Fruit fly (Drosophila melanogaster) whole organism, embryonic: ENCODE results near the gene srp.

ENCODE experiments used
- BEAF-32 ChIP-seq: fragments of 200-800 bp; sonication (Bioruptor generic); optimal IDR thresholded peaks from 3 replicates; lab custom pipeline; 2017; ENCODE audit warnings: missing biosample characterization, missing genetic modification characterization, mild to moderate bottlenecking, moderate library complexity, missing genetic modification reagents
- Blimp-1 ChIP-seq: fragments of 200-800 bp; sonication (Bioruptor generic); optimal IDR thresholded peaks from 3 replicates; lab custom pipeline; 2018; ENCODE audit warnings: missing biosample characterization, missing genetic modification characterization, mild to moderate bottlenecking, moderate library complexity, missing genetic modification reagents
- BtbVII ChIP-seq: fragments of 200-800 bp; sonication (Bioruptor generic); optimal IDR thresholded peaks from 3 replicates; lab custom pipeline; 2017; ENCODE audit warnings: missing biosample characterization, mild to moderate bottlenecking, missing genetic modification characterization
- CG10209 ChIP-seq: fragments of 200-800 bp; sonication (Bioruptor generic); optimal IDR thresholded peaks from 3 replicates; lab custom pipeline; 2017; ENCODE audit warnings: missing biosample characterization, mild to moderate bottlenecking, missing genetic modification characterization, missing genetic modification reagents
- CG12219 ChIP-seq: fragments of 200-800 bp; sonication (Bioruptor generic); optimal IDR thresholded peaks from 3 replicates; lab custom pipeline; 2018; ENCODE audit warnings: missing biosample characterization, mild to moderate bottlenecking, missing genetic modification characterization
- CG12659 ChIP-seq: fragments of 200-800 bp; sonication (Bioruptor generic); optimal IDR thresholded peaks from 3 replicates; lab custom pipeline; 2017; ENCODE audit warnings: mild to moderate bottlenecking, missing biosample characterization, missing genetic modification reagents, missing genetic modification characterization
- CG17802 ChIP-seq: fragments of 200-800 bp; sonication (Bioruptor generic); optimal IDR thresholded peaks from 2 replicates; lab custom pipeline; 2018; ENCODE audit warnings: missing biosample characterization, mild to moderate bottlenecking, missing genetic modification characterization, moderate library complexity
- CG17912 ChIP-seq: fragments of 200-800 bp; sonication (Bioruptor generic); optimal IDR thresholded peaks from 2 replicates; lab custom pipeline; 2018; ENCODE audit warnings: missing biosample characterization, mild to moderate bottlenecking, missing genetic modification characterization
- CG18011 ChIP-seq: fragments of 200-800 bp; sonication (Bioruptor generic); optimal IDR thresholded peaks from 2 replicates; lab custom pipeline; 2017; ENCODE audit warnings: missing biosample characterization, missing genetic modification characterization, mild to moderate bottlenecking, moderate library complexity, missing genotype
- CG1832 ChIP-seq: fragments of 200-800 bp; sonication (Bioruptor generic); optimal IDR thresholded peaks from 2 replicates; lab custom pipeline; 2017; ENCODE audit warnings: missing biosample characterization, mild to moderate bottlenecking, missing genetic modification characterization, inconsistent platforms
- CG18764 ChIP-seq: fragments of 200-800 bp; sonication (Bioruptor generic); optimal IDR thresholded peaks from 3 replicates; lab custom pipeline; 2016; ENCODE audit warnings: missing biosample characterization, missing genetic modification characterization
- CG32772 ChIP-seq: fragments of 200-800 bp; sonication (Bioruptor generic); IDR thresholded peaks from 2 replicates; pipeline ENCODE4 v1.3.6; 2022; ENCODE audit warnings: missing biosample characterization, missing genetic modification characterization
- CG3838 ChIP-seq: fragments of 200-800 bp; sonication (Bioruptor generic); optimal IDR thresholded peaks from 3 replicates; lab custom pipeline; 2016; ENCODE audit warnings: missing biosample characterization, missing genetic modification characterization
- CG3995 ChIP-seq: fragments of 200-800 bp; sonication (Bioruptor generic); optimal IDR thresholded peaks from 3 replicates; lab custom pipeline; 2016; ENCODE audit warnings: missing biosample characterization, missing genetic modification characterization
- CG4424 ChIP-seq: fragments of 200-800 bp; sonication (Bioruptor generic); optimal IDR thresholded peaks from 3 replicates; lab custom pipeline; 2016; ENCODE audit warnings: missing biosample characterization, missing genetic modification characterization
- CG6689 ChIP-seq: fragments of 200-800 bp; sonication (Bioruptor generic); IDR thresholded peaks from 2 replicates; pipeline ENCODE4 v1.3.6; 2022; ENCODE audit warnings: missing biosample characterization, missing genetic modification characterization
- CG6765 ChIP-seq: fragments of 200-800 bp; sonication (Bioruptor generic); optimal IDR thresholded peaks from 3 replicates; lab custom pipeline; 2017; ENCODE audit warnings: missing biosample characterization, mild to moderate bottlenecking, missing genetic modification characterization
- CG7357 ChIP-seq: fragments of 200-800 bp; sonication (Bioruptor generic); IDR thresholded peaks from 3 replicates; pipeline ENCODE4 v1.3.6; 2022; ENCODE audit warnings: missing biosample characterization, missing genetic modification characterization
- CG8089 ChIP-seq: fragments of 200-800 bp; sonication (Bioruptor generic); optimal IDR thresholded peaks from 3 replicates; lab custom pipeline; 2016; ENCODE audit warnings: missing biosample characterization, missing genetic modification characterization
- CG9797 ChIP-seq: fragments of 200-800 bp; sonication (Bioruptor generic); optimal IDR thresholded peaks from 3 replicates; lab custom pipeline; 2018; ENCODE audit warnings: missing biosample characterization, mild to moderate bottlenecking, missing genetic modification characterization
- CG9876 ChIP-seq: fragments of 200-800 bp; sonication (Bioruptor generic); optimal IDR thresholded peaks from 2 replicates; lab custom pipeline; 2016; ENCODE audit warnings: missing biosample characterization, missing genetic modification characterization
- CTCF ChIP-seq: fragments of 200-800 bp; sonication (Bioruptor generic); optimal IDR thresholded peaks from 2 replicates; lab custom pipeline; 2017; ENCODE audit warnings: missing biosample characterization, mild to moderate bottlenecking, missing genetic modification characterization, moderate library complexity
- CoRest ChIP-seq: fragments of 200-800 bp; sonication (Bioruptor generic); optimal IDR thresholded peaks from 3 replicates; lab custom pipeline; 2018; ENCODE audit warnings: missing biosample characterization, mild to moderate bottlenecking, missing genetic modification characterization, moderate library complexity
- Dek ChIP-seq: fragments of 200-800 bp; sonication (Bioruptor generic); optimal IDR thresholded peaks from 3 replicates; lab custom pipeline; 2019; ENCODE audit warnings: missing biosample characterization, mild to moderate bottlenecking, missing genetic modification characterization, moderate library complexity
- Neu2 ChIP-seq: fragments of 200-800 bp; sonication (Bioruptor generic); optimal IDR thresholded peaks from 3 replicates; lab custom pipeline; 2016; ENCODE audit warnings: missing biosample characterization, missing genetic modification characterization, borderline replicate concordance
- Oli ChIP-seq: fragments of 200-800 bp; sonication (Bioruptor generic); optimal IDR thresholded peaks from 2 replicates; lab custom pipeline; 2018; ENCODE audit warnings: missing biosample characterization, mild to moderate bottlenecking, missing genetic modification characterization, moderate library complexity
- Opbp ChIP-seq: fragments of 200-800 bp; sonication (Bioruptor generic); IDR thresholded peaks from 3 replicates; pipeline ENCODE4 v1.3.6; 2022; ENCODE audit warnings: missing biosample characterization, missing genetic modification characterization; ENCODE audit not compliant: partially characterized antibody
- Side ChIP-seq: fragments of 200-800 bp; sonication (Bioruptor generic); optimal IDR thresholded peaks from 2 replicates; lab custom pipeline; 2016; ENCODE audit warnings: missing biosample characterization, missing genetic modification characterization
- Sin3A ChIP-seq: fragments of >200 bp; optimal IDR thresholded peaks from 2 replicates; lab custom pipeline; 2018
- Sox102F ChIP-seq: fragments of 200-800 bp; sonication (Bioruptor generic); optimal IDR thresholded peaks from 2 replicates; lab custom pipeline; 2018; ENCODE audit warnings: missing biosample characterization, mild to moderate bottlenecking, missing genetic modification characterization, moderate library complexity
- Usf ChIP-seq: fragments of 200-800 bp; sonication (Bioruptor generic); optimal IDR thresholded peaks from 2 replicates; lab custom pipeline; 2017; ENCODE audit warnings: missing genotype, missing biosample characterization, missing genetic modification characterization
- crc ChIP-seq: fragments of 200-800 bp; sonication (Bioruptor generic); optimal IDR thresholded peaks from 2 replicates; lab custom pipeline; 2016; ENCODE audit warnings: missing biosample characterization, missing genetic modification characterization
- crp ChIP-seq, 2 experiments: fragments of 200-800 bp; sonication (Bioruptor generic); optimal IDR thresholded peaks; 2 replicates in 1 of 2; 3 replicates in 1 of 2; lab custom pipeline; 2017; ENCODE audit warnings: missing biosample characterization in 2 of 2, missing genetic modification characterization in 2 of 2, mild to moderate bottlenecking in 1 of 2, moderate library complexity in 1 of 2
- fd102C ChIP-seq: fragments of 200-800 bp; sonication (Bioruptor generic); optimal IDR thresholded peaks from 2 replicates; lab custom pipeline; 2018; ENCODE audit warnings: missing biosample characterization, mild to moderate bottlenecking, missing genetic modification characterization, moderate library complexity
- hkb ChIP-seq, 2 experiments: fragments of 200-800 bp in 1 of 2; fragments of >200 bp in 1 of 2; sonication (Bioruptor generic) in 1 of 2; IDR thresholded peaks in 1 of 2; optimal IDR thresholded peaks in 1 of 2; 2 replicates each; pipeline versions ENCODE4 v1.3.6 to Lab custom; 2017 to 2022; ENCODE audit warnings: missing biosample characterization in 1 of 2, missing genetic modification characterization in 1 of 2
- lab ChIP-seq: fragments of 200-800 bp; sonication (Bioruptor generic); optimal IDR thresholded peaks from 3 replicates; lab custom pipeline; 2017; ENCODE audit warnings: missing biosample characterization, missing genetic modification characterization, mild to moderate bottlenecking, moderate library complexity, missing genetic modification reagents
- lilli ChIP-seq: fragments of 200-800 bp; sonication (Bioruptor generic); optimal IDR thresholded peaks from 3 replicates; lab custom pipeline; 2016; ENCODE audit warnings: missing biosample characterization, missing genetic modification characterization
- mirr ChIP-seq: fragments of 200-800 bp; sonication (Bioruptor generic); optimal IDR thresholded peaks from 3 replicates; lab custom pipeline; 2018; ENCODE audit warnings: missing biosample characterization, mild to moderate bottlenecking, missing genetic modification characterization
- pan ChIP-seq, 4 experiments: fragments of >200 bp in 3 of 4; fragments of 200-800 bp in 1 of 4; sonication (Bioruptor generic) in 1 of 4; optimal IDR thresholded peaks in 3 of 4; IDR thresholded peaks in 1 of 4; 2 replicates each; pipeline versions ENCODE4 v1.3.6 to Lab custom; 2017 to 2022; ENCODE audit warnings: missing biosample characterization in 2 of 4, missing genetic modification characterization in 2 of 4, mixed read lengths in 1 of 4
- pb ChIP-seq: fragments of 200-800 bp; sonication (Bioruptor generic); optimal IDR thresholded peaks from 3 replicates; lab custom pipeline; 2016; ENCODE audit warnings: missing biosample characterization, missing genetic modification characterization
- pfk ChIP-seq: fragments of 200-800 bp; sonication (Bioruptor generic); optimal IDR thresholded peaks from 2 replicates; lab custom pipeline; 2018; ENCODE audit warnings: missing biosample characterization, mild to moderate bottlenecking, missing genetic modification characterization, moderate library complexity
- slp2 ChIP-seq: fragments of 200-800 bp; sonication (Bioruptor generic); optimal IDR thresholded peaks from 2 replicates; lab custom pipeline; 2016; ENCODE audit warnings: missing biosample characterization, missing genetic modification characterization
- sob ChIP-seq: fragments of 200-800 bp; sonication (Bioruptor generic); IDR thresholded peaks from 2 replicates; pipeline ENCODE4 v1.3.6; 2022; ENCODE audit warnings: missing biosample characterization, missing genetic modification characterization
- sr ChIP-seq: fragments of 200-800 bp; sonication (Bioruptor generic); IDR thresholded peaks from 3 replicates; pipeline ENCODE4 v1.3.6; 2022; ENCODE audit warnings: missing biosample characterization, missing genetic modification characterization
- sug ChIP-seq: fragments of 200-800 bp; optimal IDR thresholded peaks from 2 replicates; lab custom pipeline; 2019; ENCODE audit warnings: missing biosample characterization, mild to moderate bottlenecking, missing genetic modification characterization, moderate library complexity
- tll ChIP-seq, 2 experiments: fragments of 200-800 bp in 1 of 2; fragments of >200 bp in 1 of 2; sonication (Bioruptor generic) in 1 of 2; optimal IDR thresholded peaks; 2 replicates each; lab custom pipeline; 2017 to 2019; ENCODE audit warnings: missing biosample characterization in 2 of 2, missing genetic modification characterization in 2 of 2, mild to moderate bottlenecking in 1 of 2, moderate library complexity in 1 of 2
- trem ChIP-seq: fragments of 200-800 bp; optimal IDR thresholded peaks from 3 replicates; lab custom pipeline; 2019; ENCODE audit warnings: missing biosample characterization, mild to moderate bottlenecking, missing genetic modification characterization, moderate library complexity
- tup ChIP-seq: fragments of 200-800 bp; sonication (Bioruptor generic); optimal IDR thresholded peaks from 2 replicates; lab custom pipeline; 2016; ENCODE audit warnings: missing biosample characterization, mild to moderate bottlenecking, missing genetic modification characterization, moderate library complexity
- twi ChIP-seq: fragments of 200-800 bp; optimal IDR thresholded peaks from 2 replicates; lab custom pipeline; 2019; ENCODE audit warnings: missing biosample characterization, mild to moderate bottlenecking, missing genetic modification characterization, moderate library complexity

Gene srp

DNA sequence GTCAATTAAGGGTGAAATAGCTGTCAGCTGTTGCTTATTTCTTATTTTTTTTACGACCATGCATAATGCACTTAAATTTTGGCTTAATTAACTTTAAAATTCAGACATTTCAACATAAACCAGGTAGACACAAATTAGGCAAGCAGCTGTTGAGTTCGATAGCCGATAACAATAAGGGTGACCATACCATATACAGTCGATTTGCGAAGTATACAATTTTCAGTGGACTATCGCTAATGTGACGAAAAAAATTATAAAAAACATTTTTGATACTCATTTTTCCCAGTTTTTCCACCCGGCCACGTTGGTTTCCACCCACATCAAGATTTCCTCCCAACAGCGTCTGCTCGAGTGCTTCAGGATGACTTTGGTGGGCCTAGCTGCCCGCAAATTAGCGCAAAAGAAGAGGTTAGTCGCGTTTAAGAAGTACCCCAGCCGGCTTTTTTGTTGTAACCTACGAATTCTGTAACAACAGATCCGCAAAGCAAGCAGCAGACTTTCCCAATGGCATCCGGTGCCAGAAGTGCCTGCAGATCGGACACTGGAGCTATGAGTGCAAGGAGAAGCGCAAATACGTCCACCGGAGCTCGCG, 22.2 kb upstream of the srp start, which contains the start of the genes CG4287 and CG5516 (continued):
- TF ChIP-seq slp2 (GFP tag; lab: Kevin White, UChicago), result no peak
- TF ChIP-seq BtbVII, result no peak
- TF ChIP-seq pfk (GFP tag; lab: Kevin White, UChicago), result no peak
- TF ChIP-seq crc, result peak; percentile 6
- TF ChIP-seq twi (tag; lab: Kevin White, UChicago), result no peak
- TF ChIP-seq CG18764 (GFP tag; lab: Kevin White, UChicago), result no peak
- TF ChIP-seq CG3838 (GFP tag; lab: Kevin White, UChicago), result no peak
- no peak for TF ChIP-seq CG6765 (GFP tag; lab: Kevin White, UChicago)
- peak; percentile 53 for TF ChIP-seq lilli (GFP tag; lab: Kevin White, UChicago)
- TF ChIP-seq Neu2 (GFP tag; lab: Kevin White, UChicago), result no peak
- no peak for TF ChIP-seq CoRest
- no peak for TF ChIP-seq sr
- TF ChIP-seq mirr (GFP tag; lab: Kevin White, UChicago), result no peak
- no peak for TF ChIP-seq CG10209
- no peak for TF ChIP-seq CG7357
- TF ChIP-seq pb (GFP tag; lab: Kevin White, UChicago), result no peak
- peak in 1 of 2 experiments; percentile 19 for TF ChIP-seq tll (GFP tag; optimal IDR thresholded peaks at IDR 0.05; lab: Kevin White, UChicago)
- TF ChIP-seq CG9797 (GFP tag; lab: Kevin White, UChicago), result no peak
- peak; percentile 13 for TF ChIP-seq CG12659 (GFP tag; lab: Kevin White, UChicago)
- TF ChIP-seq lab, result no peak
- no peak for TF ChIP-seq CG17802 (tag; lab: Kevin White, UChicago)
- TF ChIP-seq CG3995 (GFP tag; lab: Kevin White, UChicago), result peak; percentile 7
- TF ChIP-seq Sox102F, result no peak
- TF ChIP-seq CG4424 (GFP tag; lab: Kevin White, UChicago), result no peak
- no peak for TF ChIP-seq CG17912 (GFP tag; lab: Kevin White, UChicago)
- TF ChIP-seq CG8089 (GFP tag; lab: Kevin White, UChicago), result no peak
- TF ChIP-seq sob (GFP tag; lab: Robert Waterston, UW), result no peak
- TF ChIP-seq CG12219 (GFP tag; lab: Kevin White, UChicago), result no peak
- no peak for TF ChIP-seq CG9876
- TF ChIP-seq CG32772 (GFP tag; lab: Robert Waterston, UW), result no peak
- no peak for TF ChIP-seq CG1832 (GFP tag; lab: Kevin White, UChicago)
- no peak for TF ChIP-seq Usf (GFP tag; lab: Kevin White, UChicago)
- peak; percentile 56 for TF ChIP-seq BEAF-32
- TF ChIP-seq Oli, result no peak
- peak; percentile 63 for TF ChIP-seq Side
- TF ChIP-seq Blimp-1 (GFP tag; lab: Kevin White, UChicago), result no peak
- TF ChIP-seq tup (GFP tag; lab: Kevin White, UChicago), result no peak
- TF ChIP-seq Sin3A (lab: Kevin White, UChicago), result peak; percentile 12
- no peak for TF ChIP-seq Dek (tag; lab: Kevin White, UChicago)
- no peak for TF ChIP-seq hkb (optimal IDR thresholded peaks at IDR 0.05; lab: Kevin White, UChicago)
- TF ChIP-seq hkb (GFP tag; IDR thresholded peaks at IDR 0.05; lab: Robert Waterston, UW), result peak; percentile 34; the same call in 1 of the 2 replicates
- TF ChIP-seq CG18011, result no peak
- no peak for TF ChIP-seq pan (optimal IDR thresholded peaks at IDR 0.05; lab: Kevin White, UChicago)
- no peak for TF ChIP-seq pan (GFP tag; optimal IDR thresholded peaks at IDR 0.05 in 1 of 2, IDR thresholded peaks at IDR 0.05 in 1 of 2)
- TF ChIP-seq fd102C (GFP tag; lab: Kevin White, UChicago), result no peak
- TF ChIP-seq trem (tag; lab: Kevin White, UChicago), result peak; percentile 22
- TF ChIP-seq CTCF (GFP tag; lab: Kevin White, UChicago), result no peak
- TF ChIP-seq crp (GFP tag; optimal IDR thresholded peaks at IDR 0.05; lab: Kevin White, UChicago), result peak; percentile 42 to 86
- no peak for TF ChIP-seq CG6689 (GFP tag; lab: Robert Waterston, UW)
- no peak for TF ChIP-seq sug (tag; lab: Kevin White, UChicago)
- no peak for TF ChIP-seq Opbp
